Worm (Caenorhabditis elegans) whole organism, late embryonic: Measurements from ENCODE around the gene elp-1.
A peak's percentile ranks its signal among the peaks of the same experiment; 100 is the strongest.

Experiments
- C08G9.2 ChIP-seq: sonication (generic microtip); optimal IDR thresholded peaks from 2 replicates; lab custom pipeline; 2016; ENCODE audit warnings: mild to moderate bottlenecking, missing genetic modification characterization, moderate library complexity, missing compliant biosample characterization
- C38D4.7 ChIP-seq: fragments of 200-800 bp; sonication (Bioruptor generic); optimal IDR thresholded peaks from 2 replicates; lab custom pipeline; 2018; ENCODE audit warnings: mild to moderate bottlenecking, missing genetic modification characterization, moderate library complexity, missing compliant biosample characterization
- ahr-1 ChIP-seq: sonication (generic microtip); optimal IDR thresholded peaks from 2 replicates; lab custom pipeline; 2016; ENCODE audit warnings: missing genetic modification characterization, missing compliant biosample characterization
- ceh-14 ChIP-seq: sonication (generic microtip); optimal IDR thresholded peaks from 2 replicates; lab custom pipeline; 2016; ENCODE audit warnings: missing genotype, missing genetic modification characterization, missing compliant biosample characterization
- ceh-18 ChIP-seq: sonication (generic microtip); optimal IDR thresholded peaks from 2 replicates; lab custom pipeline; 2016; ENCODE audit warnings: missing genetic modification characterization, missing compliant biosample characterization
- ceh-19 ChIP-seq: fragments of 200-800 bp; sonication (Bioruptor generic); optimal IDR thresholded peaks from 2 replicates; lab custom pipeline; 2018; ENCODE audit warnings: mild to moderate bottlenecking, missing genetic modification characterization, missing compliant biosample characterization
- ceh-2 ChIP-seq: sonication (generic microtip); optimal IDR thresholded peaks from 2 replicates; lab custom pipeline; 2016; ENCODE audit warnings: missing genotype, missing genetic modification characterization, missing compliant biosample characterization
- ceh-30 ChIP-seq: fragments of 150-350 bp; optimal IDR thresholded peaks from 2 replicates; lab custom pipeline; 2014; ENCODE audit warnings: missing biosample characterization, missing genetic modification characterization
- ceh-31 ChIP-seq: sonication (generic microtip); optimal IDR thresholded peaks from 2 replicates; lab custom pipeline; 2016; ENCODE audit warnings: missing genetic modification characterization, missing compliant biosample characterization
- ceh-45 ChIP-seq: fragments of 200-800 bp; sonication (Bioruptor generic); IDR thresholded peaks from 2 replicates; pipeline ENCODE4 v1.3.6; 2022; ENCODE audit warnings: missing genetic modification reagents, missing genetic modification characterization, missing compliant biosample characterization
- ceh-48 ChIP-seq: sonication (generic microtip); optimal IDR thresholded peaks from 2 replicates; lab custom pipeline; 2016; ENCODE audit warnings: missing genetic modification characterization, inconsistent platforms, missing compliant biosample characterization
- che-1 ChIP-seq: sonication (generic microtip); optimal IDR thresholded peaks from 2 replicates; lab custom pipeline; 2016; ENCODE audit warnings: mild to moderate bottlenecking, missing genetic modification characterization, missing compliant biosample characterization
- dve-1 ChIP-seq: sonication (generic microtip); optimal IDR thresholded peaks from 2 replicates; lab custom pipeline; 2017; ENCODE audit warnings: antibody characterized with exemption, mild to moderate bottlenecking, missing genetic modification characterization, missing compliant biosample characterization
- elt-4 ChIP-seq: sonication (generic microtip); optimal IDR thresholded peaks from 2 replicates; lab custom pipeline; 2016; ENCODE audit warnings: missing genetic modification characterization, missing compliant biosample characterization
- eyg-1 ChIP-seq: sonication (generic microtip); optimal IDR thresholded peaks from 2 replicates; lab custom pipeline; 2016; ENCODE audit warnings: missing genotype, missing genetic modification characterization, missing compliant biosample characterization
- fax-1 ChIP-seq: sonication (generic microtip); optimal IDR thresholded peaks from 2 replicates; lab custom pipeline; 2016; ENCODE audit warnings: missing genotype, missing genetic modification characterization, missing compliant biosample characterization
- fkh-6 ChIP-seq: sonication (generic microtip); optimal IDR thresholded peaks from 2 replicates; lab custom pipeline; 2016; ENCODE audit warnings: missing genetic modification characterization, missing compliant biosample characterization
- gmeb-2 ChIP-seq: sonication (generic microtip); optimal IDR thresholded peaks from 2 replicates; lab custom pipeline; 2016; ENCODE audit warnings: missing genetic modification characterization, inconsistent platforms, missing compliant biosample characterization
- hlh-13 ChIP-seq: fragments of 200-800 bp; sonication (Bioruptor generic); optimal IDR thresholded peaks from 2 replicates; lab custom pipeline; 2018; ENCODE audit warnings: mild to moderate bottlenecking, missing genetic modification characterization, missing compliant biosample characterization
- hlh-15 ChIP-seq: sonication (generic microtip); optimal IDR thresholded peaks from 2 replicates; lab custom pipeline; 2016; ENCODE audit warnings: missing genetic modification characterization, missing compliant biosample characterization
- hlh-30 ChIP-seq: sonication (generic microtip); optimal IDR thresholded peaks from 2 replicates; lab custom pipeline; 2017; ENCODE audit warnings: antibody characterized with exemption, missing genetic modification characterization, missing compliant biosample characterization; ENCODE audit not compliant: insufficient read depth
- hlh-6 ChIP-seq: sonication (generic microtip); optimal IDR thresholded peaks from 2 replicates; lab custom pipeline; 2016; ENCODE audit warnings: missing genotype, missing genetic modification characterization, missing compliant biosample characterization
- hlh-8 ChIP-seq: sonication (generic microtip); optimal IDR thresholded peaks from 2 replicates; lab custom pipeline; 2016; ENCODE audit warnings: missing genotype, missing genetic modification characterization, missing compliant biosample characterization
- lim-6 ChIP-seq: sonication (generic microtip); optimal IDR thresholded peaks from 2 replicates; lab custom pipeline; 2016; ENCODE audit warnings: missing genetic modification characterization, missing compliant biosample characterization
- lin-11 ChIP-seq: fragments of 200-800 bp; sonication (Bioruptor generic); optimal IDR thresholded peaks from 2 replicates; lab custom pipeline; 2018; ENCODE audit warnings: mild to moderate bottlenecking, missing genetic modification characterization, missing compliant biosample characterization
- madf-2 ChIP-seq: sonication (generic microtip); optimal IDR thresholded peaks from 2 replicates; lab custom pipeline; 2017; ENCODE audit warnings: missing genetic modification characterization, missing compliant biosample characterization
- mec-3 ChIP-seq: sonication (generic microtip); optimal IDR thresholded peaks from 2 replicates; lab custom pipeline; 2016; ENCODE audit warnings: borderline replicate concordance, missing genetic modification characterization, missing compliant biosample characterization
- nfya-1 ChIP-seq: sonication (generic microtip); optimal IDR thresholded peaks from 2 replicates; lab custom pipeline; 2017; ENCODE audit warnings: missing genetic modification characterization, mild to moderate bottlenecking, missing compliant biosample characterization, antibody characterized with exemption, moderate library complexity
- nhr-11 ChIP-seq: fragments of 150-350 bp; optimal IDR thresholded peaks from 2 replicates; lab custom pipeline; 2014; ENCODE audit warnings: missing biosample characterization, missing genetic modification characterization
- odd-2 ChIP-seq: sonication (generic microtip); optimal IDR thresholded peaks from 2 replicates; lab custom pipeline; 2017; ENCODE audit warnings: antibody characterized with exemption, mild to moderate bottlenecking, missing genetic modification characterization, missing compliant biosample characterization
- pat-9 ChIP-seq: fragments of 200-800 bp; sonication (Bioruptor generic); optimal IDR thresholded peaks from 2 replicates; lab custom pipeline; 2018; ENCODE audit warnings: mild to moderate bottlenecking, missing genetic modification characterization, moderate library complexity, missing compliant biosample characterization
- pha-2 ChIP-seq: sonication (generic microtip); optimal IDR thresholded peaks from 2 replicates; lab custom pipeline; 2017; ENCODE audit warnings: mild to moderate bottlenecking, missing genetic modification characterization, missing compliant biosample characterization
- pha-4 ChIP-seq: fragments of 150-350 bp; optimal IDR thresholded peaks from 2 replicates; lab custom pipeline; 2018; ENCODE audit warnings: missing biosample characterization, missing genetic modification reagents, missing genetic modification characterization
- pqm-1 ChIP-seq: sonication (generic microtip); optimal IDR thresholded peaks from 2 replicates; lab custom pipeline; 2016; ENCODE audit warnings: missing genetic modification characterization, missing compliant biosample characterization
- ref-2 ChIP-seq: sonication (generic microtip); optimal IDR thresholded peaks from 2 replicates; lab custom pipeline; 2016; ENCODE audit warnings: missing genetic modification characterization, missing compliant biosample characterization
- rnt-1 ChIP-seq: sonication (generic microtip); optimal IDR thresholded peaks from 2 replicates; lab custom pipeline; 2016; ENCODE audit warnings: missing genetic modification characterization, missing compliant biosample characterization
- sdc-2 ChIP-seq: sonication (generic microtip); optimal IDR thresholded peaks from 2 replicates; lab custom pipeline; 2016; ENCODE audit warnings: missing genotype, missing genetic modification characterization, missing compliant biosample characterization
- sox-4 ChIP-seq: sonication (generic microtip); optimal IDR thresholded peaks from 2 replicates; lab custom pipeline; 2017; ENCODE audit warnings: mild to moderate bottlenecking, missing genetic modification characterization, inconsistent platforms, missing compliant biosample characterization
- syd-9 ChIP-seq: sonication (generic microtip); optimal IDR thresholded peaks from 2 replicates; lab custom pipeline; 2016; ENCODE audit warnings: mild to moderate bottlenecking, missing genetic modification characterization, moderate library complexity, missing compliant biosample characterization
- tbx-2 ChIP-seq: sonication (generic microtip); optimal IDR thresholded peaks from 2 replicates; lab custom pipeline; 2016; ENCODE audit warnings: missing genetic modification characterization, missing compliant biosample characterization
- tbx-7 ChIP-seq: sonication (generic microtip); optimal IDR thresholded peaks from 2 replicates; lab custom pipeline; 2016; ENCODE audit warnings: missing genotype, missing genetic modification characterization, missing compliant biosample characterization
- unc-42 ChIP-seq: sonication (generic microtip); optimal IDR thresholded peaks from 2 replicates; lab custom pipeline; 2016; ENCODE audit warnings: missing genotype, missing genetic modification characterization, missing compliant biosample characterization
- unc-86 ChIP-seq: sonication (generic microtip); optimal IDR thresholded peaks from 2 replicates; lab custom pipeline; 2016; ENCODE audit warnings: missing genetic modification characterization, missing compliant biosample characterization
- zip-5 ChIP-seq: sonication (generic microtip); optimal IDR thresholded peaks from 2 replicates; lab custom pipeline; 2016; ENCODE audit warnings: missing genetic modification characterization, missing compliant biosample characterization

elp-1 gene

ce11 chrV:20778257-20778697 is 8.3 kb upstream of the elp-1 start (continued):
- TF ChIP-seq sdc-2 (tag; lab: Kevin White, UChicago) (peak; percentile 65), ceh-31 (tag; lab: Kevin White, UChicago) (peak; percentile 94), hlh-15 (no peak), C38D4.7 (GFP tag; lab: Kevin White, UChicago) (no peak), ceh-48 (tag; lab: Kevin White, UChicago) (no peak), unc-42 (tag; lab: Kevin White, UChicago) (peak; percentile 98), mec-3 (tag; lab: Kevin White, UChicago) (no peak), hlh-8 (peak; percentile 78), lim-6 (tag; lab: Kevin White, UChicago) (no peak), ceh-18 (peak; percentile 95), pqm-1 (peak; percentile 78), elt-4 (no peak), odd-2 (tag; lab: Kevin White, UChicago) (no peak), ceh-45 (GFP tag; lab: Robert Waterston, UW) (no peak), gmeb-2 (tag; lab: Kevin White, UChicago) (peak; percentile 11), fax-1 (tag; lab: Kevin White, UChicago) (no peak), pha-4 (tag; lab: Kevin White, UChicago) (peak; percentile 100), C08G9.2 (tag; lab: Kevin White, UChicago) (no peak), fkh-6 (tag; lab: Kevin White, UChicago) (no peak), nfya-1 (tag; lab: Kevin White, UChicago) (peak; percentile 90), tbx-7 (tag; lab: Kevin White, UChicago) (peak; percentile 21), hlh-6 (tag; lab: Kevin White, UChicago) (no peak), nhr-11 (tag; lab: Kevin White, UChicago) (no peak), zip-5 (tag; lab: Kevin White, UChicago) (no peak), syd-9 (tag; lab: Kevin White, UChicago) (peak; percentile 40), sox-4 (tag; lab: Kevin White, UChicago) (no peak), hlh-13 (no peak), lin-11 (tag; lab: Kevin White, UChicago) (no peak)

- no peak for TF ChIP-seq ceh-19 (GFP tag; lab: Kevin White, UChicago)
- no peak for TF ChIP-seq pat-9 (tag; lab: Kevin White, UChicago)
- no peak for TF ChIP-seq gmeb-2 (tag; lab: Kevin White, UChicago)
- TF ChIP-seq ahr-1 (tag; lab: Kevin White, UChicago) = no peak
- TF ChIP-seq ceh-14 (tag; lab: Kevin White, UChicago) = no peak
- TF ChIP-seq che-1 (tag; lab: Kevin White, UChicago) = no peak
- TF ChIP-seq C08G9.2 (tag; lab: Kevin White, UChicago) = no peak
- TF ChIP-seq ref-2 (tag; lab: Kevin White, UChicago) = no peak
- no peak for TF ChIP-seq ceh-30
- no peak for TF ChIP-seq eyg-1 (tag; lab: Kevin White, UChicago)
- TF ChIP-seq hlh-30 (tag; lab: Kevin White, UChicago) = no peak
- no peak for TF ChIP-seq dve-1 (tag; lab: Kevin White, UChicago)
- no peak for TF ChIP-seq tbx-2 (tag; lab: Kevin White, UChicago)
- TF ChIP-seq pha-4 (tag; lab: Kevin White, UChicago) = no peak
- no peak for TF ChIP-seq ceh-2
Measured at ce11 chrV:20776761-20777160, 6.8 kb upstream of the elp-1 start.

ce11 chrV:20775269-20775668 is 5.3 kb upstream of the elp-1 start, which contains the start of gene F38A6.4:
Gene F38A6.4, minus strand, starts transcription at chrV:20775369.
- TF ChIP-seq unc-86 (no peak), hlh-6 (tag; lab: Kevin White, UChicago) (no peak), madf-2 (tag; lab: Kevin White, UChicago) (no peak), pha-2 (tag; lab: Kevin White, UChicago) (no peak), rnt-1 (no peak)
